Fruit fly (Drosophila melanogaster) whole organism: ENCODE results near the gene CG17344.

ENCODE experiments used
- CG8478 ChIP-seq: fragments of >200 bp; optimal IDR thresholded peaks from 2 replicates; lab custom pipeline; 2018; ENCODE audit warnings: inconsistent platforms
- pan ChIP-seq: fragments of >200 bp; optimal IDR thresholded peaks from 2 replicates; lab custom pipeline; 2017
- psq ChIP-seq: fragments of >200 bp; optimal IDR thresholded peaks from 2 replicates; lab custom pipeline; 2017
- usp ChIP-seq: fragments of >200 bp; optimal IDR thresholded peaks from 2 replicates; lab custom pipeline; 2017; ENCODE audit warnings: missing biosample characterization, missing genetic modification characterization, mixed read lengths

DNA sequence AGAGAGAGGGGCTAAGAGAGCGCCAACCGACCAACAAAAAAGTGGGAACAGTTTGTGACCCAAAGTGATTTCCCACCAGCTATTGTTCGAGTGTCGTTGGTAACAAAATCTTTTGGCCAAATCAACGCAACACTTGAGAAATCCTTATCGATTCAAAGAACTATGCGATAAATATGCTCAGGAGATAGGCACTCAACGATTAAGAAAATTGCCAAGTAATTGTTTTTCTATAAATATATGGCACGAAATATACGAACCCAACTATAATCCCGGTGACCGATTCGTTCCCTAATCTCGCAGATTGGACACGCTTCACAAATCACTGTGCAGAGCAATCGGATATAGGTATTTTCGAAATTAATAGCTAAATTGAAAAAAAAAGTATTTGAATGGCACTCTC lies 9.3 kb downstream of the CG17344 start:
- TF ChIP-seq pan (lab: Kevin White, UChicago) (no peak), psq (no peak), usp (GFP tag; lab: Kevin White, UChicago) (no peak), CG8478 (lab: Kevin White, UChicago) (no peak)
